In genomic region chrX:3988575-3988974, ce11 we compare ENCODE assay signal across 3 worm cellular contexts.
TF ChIP-seq lines count a peak whose summit lies in the region.

No protein-coding gene starts in this region.

TF ChIP-seq in whole organism, L3 larva, 47 proteins besides CTCF, POLR2A, EP300 and RAD21:
- TF ChIP-seq snpc-4 (tag; optimal IDR thresholded peaks at IDR 0.05; lab: Kevin White, UChicago) (no peak), pqm-1 (tag; optimal IDR thresholded peaks at IDR 0.05; lab: Kevin White, UChicago) (no peak), lin-39 (tag; optimal IDR thresholded peaks at IDR 0.05; lab: Kevin White, UChicago) (peak; percentile 24), ceh-16 (tag; optimal IDR thresholded peaks at IDR 0.05; lab: Kevin White, UChicago) (no peak), eor-1 (tag; optimal IDR thresholded peaks at IDR 0.05; lab: Kevin White, UChicago) (no peak), ceh-9 (tag; optimal IDR thresholded peaks at IDR 0.05; lab: Kevin White, UChicago) (no peak), nhr-43 (tag; optimal IDR thresholded peaks at IDR 0.05; lab: Kevin White, UChicago; ENCODE audit: poor library complexity, severe bottlenecking) (no peak), ama-1 (optimal IDR thresholded peaks at IDR 0.05; lab: Kevin White, UChicago) (no peak)

TF ChIP-seq in whole organism, late embryonic, 69 proteins besides CTCF, POLR2A, EP300 and RAD21:
- no peak for TF ChIP-seq ceh-30 (tag; optimal IDR thresholded peaks at IDR 0.05; lab: Kevin White, UChicago)
- no peak for TF ChIP-seq elt-4 (tag; optimal IDR thresholded peaks at IDR 0.05; lab: Kevin White, UChicago)
- TF ChIP-seq zip-5 (tag; optimal IDR thresholded peaks at IDR 0.05; lab: Kevin White, UChicago), result no peak
- no peak for TF ChIP-seq unc-86 (tag; optimal IDR thresholded peaks at IDR 0.05; lab: Kevin White, UChicago)
- no peak for TF ChIP-seq ceh-18 (tag; optimal IDR thresholded peaks at IDR 0.05; lab: Kevin White, UChicago)
- no peak for TF ChIP-seq ceh-45 (GFP tag; IDR thresholded peaks at IDR 0.05; lab: Robert Waterston, UW)
- peak; percentile 58 for TF ChIP-seq unc-42 (tag; optimal IDR thresholded peaks at IDR 0.05; lab: Kevin White, UChicago)
- no peak for TF ChIP-seq ref-2 (tag; optimal IDR thresholded peaks at IDR 0.05; lab: Kevin White, UChicago)
- TF ChIP-seq ceh-31 (tag; optimal IDR thresholded peaks at IDR 0.05; lab: Kevin White, UChicago), result peak; percentile 24
- no peak for TF ChIP-seq ceh-24 (tag; optimal IDR thresholded peaks at IDR 0.05; lab: Kevin White, UChicago)
- no peak for TF ChIP-seq unc-55 (GFP tag; optimal IDR thresholded peaks at IDR 0.05; lab: Kevin White, UChicago)
- no peak for TF ChIP-seq Y22D7AL.16 (tag; optimal IDR thresholded peaks at IDR 0.05; lab: Kevin White, UChicago)
TF ChIP-seq in whole organism, late embryonic: peak in this region for 2.

TF ChIP-seq in whole organism, mixed stage, embryonic, 35 proteins besides CTCF, POLR2A, EP300 and RAD21:
- TF ChIP-seq ceh-43 (GFP tag; optimal IDR thresholded peaks at IDR 0.05; lab: Kevin White, UChicago) (no peak), ces-1 (GFP tag; optimal IDR thresholded peaks at IDR 0.05; lab: Kevin White, UChicago) (peak; percentile 74)
TF ChIP-seq in whole organism, mixed stage, embryonic: peak in this region for 1.
